Fruit fly (Drosophila melanogaster) whole organism, pupa: ENCODE measurements around the gene MED24.
A peak's percentile ranks its signal among the peaks of the same experiment; 100 is the strongest.

Experiments used
- CG10348 ChIP-seq: fragments of 200-800 bp; sonication (Bioruptor generic); IDR thresholded peaks from 2 replicates; pipeline ENCODE4 v1.3.6; 2022; ENCODE audit warnings: missing biosample characterization, missing genetic modification characterization
- CG12605 ChIP-seq: fragments of 200-800 bp; sonication (Bioruptor generic); IDR thresholded peaks from 2 replicates; pipeline ENCODE4 v1.3.6; 2022; ENCODE audit warnings: missing biosample characterization, missing genetic modification characterization
- CG13204 ChIP-seq: fragments of 200-800 bp; sonication (Bioruptor generic); optimal IDR thresholded peaks from 2 replicates; lab custom pipeline; 2018; ENCODE audit warnings: missing biosample characterization, mild to moderate bottlenecking, missing genetic modification characterization, moderate library complexity
- CG14655 ChIP-seq: fragments of 200-800 bp; sonication (Bioruptor generic); optimal IDR thresholded peaks from 3 replicates; lab custom pipeline; 2017; ENCODE audit warnings: mild to moderate bottlenecking, missing biosample characterization, missing genetic modification reagents, missing genetic modification characterization
- CG15710 ChIP-seq: fragments of 200-800 bp; sonication (Bioruptor generic); optimal IDR thresholded peaks from 2 replicates; lab custom pipeline; 2018; ENCODE audit warnings: missing biosample characterization, mild to moderate bottlenecking, missing genetic modification characterization, moderate library complexity
- CG17806 ChIP-seq: fragments of 200-800 bp; sonication (Bioruptor generic); optimal IDR thresholded peaks from 2 replicates; lab custom pipeline; 2018; ENCODE audit warnings: missing biosample characterization, mild to moderate bottlenecking, missing genetic modification characterization, moderate library complexity
- CG32121 ChIP-seq: fragments of 200-800 bp; sonication (Bioruptor generic); IDR thresholded peaks from 2 replicates; pipeline ENCODE4 v1.3.6; 2022; ENCODE audit warnings: missing biosample characterization, missing genetic modification characterization
- CG34367 ChIP-seq: fragments of 200-800 bp; sonication (Bioruptor generic); optimal IDR thresholded peaks from 2 replicates; lab custom pipeline; 2018; ENCODE audit warnings: missing biosample characterization, mild to moderate bottlenecking, missing genetic modification characterization
- CG4496 ChIP-seq: fragments of 200-800 bp; sonication (Bioruptor generic); IDR thresholded peaks from 3 replicates; pipeline ENCODE4 v1.3.6; 2022; ENCODE audit warnings: missing biosample characterization, missing genetic modification characterization
- CG8159 ChIP-seq: fragments of 200-800 bp; sonication (Bioruptor generic); optimal IDR thresholded peaks from 3 replicates; lab custom pipeline; 2018; ENCODE audit warnings: missing biosample characterization, mild to moderate bottlenecking, missing genetic modification characterization, moderate library complexity
- CG8301 ChIP-seq: fragments of 200-800 bp; sonication (Bioruptor generic); optimal IDR thresholded peaks from 2 replicates; lab custom pipeline; 2018; ENCODE audit warnings: missing biosample characterization, mild to moderate bottlenecking, missing genetic modification characterization
- CG9948 ChIP-seq: fragments of 200-800 bp; sonication (Bioruptor generic); optimal IDR thresholded peaks from 2 replicates; lab custom pipeline; 2018; ENCODE audit warnings: missing biosample characterization, mild to moderate bottlenecking, missing genetic modification characterization, moderate library complexity
- D1 ChIP-seq: fragments of 200-800 bp; sonication (Bioruptor generic); optimal IDR thresholded peaks from 2 replicates; lab custom pipeline; 2018; ENCODE audit warnings: missing biosample characterization, mild to moderate bottlenecking, missing genetic modification characterization, moderate library complexity
- EcR ChIP-seq: fragments of 200-800 bp; sonication (Bioruptor generic); optimal IDR thresholded peaks from 3 replicates; lab custom pipeline; 2019; ENCODE audit warnings: missing biosample characterization, missing genetic modification characterization, mild to moderate bottlenecking, moderate library complexity, missing genetic modification reagents
- Ets98B ChIP-seq: fragments of 200-800 bp; sonication (Bioruptor generic); IDR thresholded peaks from 2 replicates; pipeline ENCODE4 v1.3.6; 2022; ENCODE audit warnings: missing biosample characterization, missing genetic modification characterization
- Pif1A ChIP-seq: fragments of 200-800 bp; sonication (Bioruptor generic); optimal IDR thresholded peaks from 3 replicates; lab custom pipeline; 2016; ENCODE audit warnings: missing biosample characterization, missing genetic modification characterization
- Pif1B ChIP-seq: fragments of 200-800 bp; sonication (Bioruptor generic); optimal IDR thresholded peaks from 3 replicates; lab custom pipeline; 2016; ENCODE audit warnings: missing biosample characterization, missing genetic modification characterization
- Snoo ChIP-seq: fragments of 200-800 bp; sonication (Bioruptor generic); optimal IDR thresholded peaks from 3 replicates; lab custom pipeline; 2017; ENCODE audit warnings: missing biosample characterization, mild to moderate bottlenecking, missing genetic modification characterization, inconsistent platforms
- fd96Ca ChIP-seq: fragments of 200-800 bp; sonication (Bioruptor generic); IDR thresholded peaks from 3 replicates; pipeline ENCODE4 v1.3.6; 2022; ENCODE audit warnings: missing biosample characterization, missing genetic modification characterization
- gl ChIP-seq: fragments of 200-800 bp; sonication (Bioruptor generic); optimal IDR thresholded peaks from 2 replicates; lab custom pipeline; 2018; ENCODE audit warnings: missing biosample characterization, mild to moderate bottlenecking, missing genetic modification characterization
- rn ChIP-seq: fragments of 200-800 bp; sonication (Bioruptor generic); IDR thresholded peaks from 2 replicates; pipeline ENCODE4 v1.3.6; 2022; ENCODE audit warnings: missing biosample characterization, missing genetic modification characterization

Gene MED24

DNA sequence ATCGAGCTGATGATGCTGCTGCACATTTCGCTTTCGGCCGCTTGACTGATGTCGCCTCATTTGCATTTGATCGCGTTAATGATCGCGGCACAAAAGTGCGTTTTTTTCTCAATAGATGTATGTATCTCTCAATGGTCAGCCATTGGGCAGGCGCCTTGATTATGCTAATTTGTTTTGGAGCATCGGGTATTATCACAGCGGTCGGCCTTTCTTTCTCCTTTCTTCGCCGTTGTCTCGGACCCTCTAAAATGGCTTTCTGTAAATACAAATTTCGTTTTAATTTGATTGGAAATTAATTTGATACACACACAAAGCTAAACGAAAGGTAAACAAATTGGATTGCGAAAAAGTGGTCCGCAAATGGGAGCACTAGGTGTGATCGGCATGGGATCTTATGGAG lies 35.7 kb upstream of the MED24 start:
- no peak for TF ChIP-seq Pif1A (GFP tag; lab: Kevin White, UChicago)
- TF ChIP-seq D1 (tag; lab: Kevin White, UChicago), result no peak
- no peak for TF ChIP-seq CG15710
- TF ChIP-seq Pif1B, result no peak
- TF ChIP-seq CG34367 (tag; lab: Kevin White, UChicago), result no peak
- no peak for TF ChIP-seq fd96Ca (GFP tag; lab: Robert Waterston, UW)
- no peak for TF ChIP-seq CG17806
- TF ChIP-seq CG4496 (GFP tag; lab: Robert Waterston, UW), result no peak
- no peak for TF ChIP-seq Snoo
- no peak for TF ChIP-seq CG10348 (GFP tag; lab: Robert Waterston, UW)
- TF ChIP-seq EcR (GFP tag; lab: Kevin White, UChicago), result no peak
- TF ChIP-seq CG9948 (tag; lab: Kevin White, UChicago), result no peak
- TF ChIP-seq CG13204 (GFP tag; lab: Kevin White, UChicago), result no peak
- TF ChIP-seq CG12605, result no peak
- TF ChIP-seq rn, result no peak
- no peak for TF ChIP-seq Ets98B (GFP tag; lab: Robert Waterston, UW)
- no peak for TF ChIP-seq CG32121
- no peak for TF ChIP-seq CG14655 (GFP tag; lab: Kevin White, UChicago)
- no peak for TF ChIP-seq CG8301 (tag; lab: Kevin White, UChicago)

DNA sequence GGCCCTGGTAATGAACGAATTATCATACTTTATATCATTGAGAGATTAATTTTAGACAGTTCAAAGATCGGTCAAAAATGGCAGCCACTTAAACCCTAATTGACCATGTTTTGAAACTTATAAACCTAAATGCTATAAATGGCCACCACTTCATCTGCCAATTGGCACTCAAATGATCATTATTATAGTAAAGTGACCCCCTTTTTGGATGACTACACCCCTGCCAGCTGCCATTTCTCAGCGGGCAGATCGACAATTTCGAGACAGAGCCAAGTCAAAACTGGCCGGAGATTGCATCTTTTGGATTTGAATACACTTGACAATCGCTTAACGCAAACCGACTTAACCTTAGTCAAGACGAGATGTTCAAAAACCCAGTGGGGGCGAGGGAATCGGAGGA lies 34.9 kb upstream of the MED24 start:
- TF ChIP-seq fd96Ca (GFP tag; lab: Robert Waterston, UW), result 0 out of 3 replicates have a peak, but pooled peaks have one; percentile 43
- peak; percentile 26 for TF ChIP-seq CG8301 (tag; lab: Kevin White, UChicago)
- no peak for TF ChIP-seq Pif1B
- TF ChIP-seq Pif1A (GFP tag; lab: Kevin White, UChicago), result no peak
- TF ChIP-seq CG8159 (tag; lab: Kevin White, UChicago), result peak; percentile 45
- no peak for TF ChIP-seq CG10348 (GFP tag; lab: Robert Waterston, UW)
- TF ChIP-seq CG17806, result peak; percentile 22
- TF ChIP-seq Ets98B (GFP tag; lab: Robert Waterston, UW), result peak; percentile 18; the same call in 1 of the 2 replicates
- no peak for TF ChIP-seq EcR (GFP tag; lab: Kevin White, UChicago)
- TF ChIP-seq CG32121, result no peak
- TF ChIP-seq gl (tag; lab: Kevin White, UChicago), result no peak
- peak; percentile 11 for TF ChIP-seq Snoo
- TF ChIP-seq CG4496 (GFP tag; lab: Robert Waterston, UW), result peak; percentile 45; the same call in 1 of the 3 replicates
- TF ChIP-seq CG13204 (GFP tag; lab: Kevin White, UChicago), result no peak
- no peak for TF ChIP-seq CG9948 (tag; lab: Kevin White, UChicago)
- peak; percentile 21 for TF ChIP-seq CG15710
- TF ChIP-seq, all 21 proteins: peak for 8

DNA sequence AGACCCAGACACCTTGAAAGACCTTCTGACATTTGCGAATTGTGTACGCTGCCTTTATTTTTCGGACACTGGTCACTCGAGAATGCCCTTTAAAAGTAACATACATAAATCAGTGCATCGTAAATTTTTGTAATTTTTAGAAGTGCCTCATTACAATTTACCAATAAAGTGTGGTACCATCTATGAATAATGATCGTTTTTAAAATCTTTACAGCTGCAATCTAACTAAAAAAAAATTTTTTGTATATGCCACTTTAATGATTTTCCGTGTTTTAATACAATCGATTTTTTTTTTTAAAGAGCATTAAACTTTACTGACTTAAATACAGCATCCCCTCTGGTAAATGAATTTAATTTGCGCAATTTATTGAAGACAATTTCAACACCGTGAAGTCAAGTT lies 34.0 kb upstream of the MED24 start:
- TF ChIP-seq CG34367 (tag; lab: Kevin White, UChicago), result peak; percentile 38
- no peak for TF ChIP-seq CG10348 (GFP tag; lab: Robert Waterston, UW)
- peak; percentile 31 for TF ChIP-seq CG17806
- TF ChIP-seq fd96Ca (GFP tag; lab: Robert Waterston, UW), result no peak
- TF ChIP-seq Pif1A (GFP tag; lab: Kevin White, UChicago), result peak; percentile 22
- TF ChIP-seq CG32121, result 0 out of 2 replicates have a peak, but pooled peaks have one; percentile 13
- peak; percentile 25 for TF ChIP-seq Snoo
- TF ChIP-seq D1 (tag; lab: Kevin White, UChicago), result no peak
- peak; percentile 46 for TF ChIP-seq Pif1B
- no peak for TF ChIP-seq CG12605
- no peak for TF ChIP-seq Ets98B (GFP tag; lab: Robert Waterston, UW)
- TF ChIP-seq CG9948 (tag; lab: Kevin White, UChicago), result no peak
- TF ChIP-seq CG4496 (GFP tag; lab: Robert Waterston, UW), result no peak
- peak; percentile 68 for TF ChIP-seq CG15710
- no peak for TF ChIP-seq gl (tag; lab: Kevin White, UChicago)
- peak; percentile 62 for TF ChIP-seq CG8159 (tag; lab: Kevin White, UChicago)
- peak; percentile 48 for TF ChIP-seq EcR (GFP tag; lab: Kevin White, UChicago)
- TF ChIP-seq CG8301 (tag; lab: Kevin White, UChicago), result peak; percentile 5
- TF ChIP-seq rn, result no peak

DNA sequence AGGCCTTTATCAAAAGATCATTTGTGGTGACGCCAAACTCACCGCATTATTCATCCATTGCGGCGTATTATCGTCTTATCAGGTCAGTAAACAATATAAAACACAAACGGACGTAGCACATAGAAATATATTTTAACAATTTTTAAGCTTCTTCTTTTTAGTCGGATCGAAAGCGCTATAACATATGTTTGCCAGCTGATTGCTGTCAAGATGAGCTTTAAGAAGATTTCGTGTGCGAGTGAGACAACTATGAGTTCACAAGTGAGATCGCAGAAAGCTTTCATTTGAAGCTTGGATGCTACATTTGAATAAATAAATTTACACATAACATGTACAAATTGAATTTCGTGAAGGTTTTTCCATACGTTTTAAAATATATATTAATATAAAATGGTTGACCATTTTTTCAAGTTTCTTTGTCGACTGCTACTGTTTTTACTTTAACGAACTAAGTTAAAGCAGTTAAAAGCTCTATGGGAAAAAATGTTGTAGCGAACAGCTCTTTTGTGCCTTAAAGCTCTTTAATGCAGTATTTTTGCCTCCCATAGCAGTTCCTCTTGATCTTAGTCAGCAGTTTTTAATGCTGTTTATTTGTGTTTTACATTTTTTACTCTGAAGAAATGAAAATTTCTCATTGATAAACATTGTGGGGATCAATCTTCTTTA lies 32.2 kb upstream of the MED24 start, which contains the start of gene CG42445:
CG42445 (minus strand) TSS at position 186 of the 666 bp plus-strand sequence.
- TF ChIP-seq CG15710, result no peak
- no peak for TF ChIP-seq fd96Ca (GFP tag; lab: Robert Waterston, UW)
- no peak for TF ChIP-seq CG14655 (GFP tag; lab: Kevin White, UChicago)
- TF ChIP-seq CG17806, result no peak
- no peak for TF ChIP-seq rn
- TF ChIP-seq CG4496 (GFP tag; lab: Robert Waterston, UW), result no peak
- no peak for TF ChIP-seq CG8301 (tag; lab: Kevin White, UChicago)
- TF ChIP-seq D1 (tag; lab: Kevin White, UChicago), result no peak
- no peak for TF ChIP-seq Ets98B (GFP tag; lab: Robert Waterston, UW)
- no peak for TF ChIP-seq CG10348 (GFP tag; lab: Robert Waterston, UW)
- no peak for TF ChIP-seq Pif1B
- no peak for TF ChIP-seq gl (tag; lab: Kevin White, UChicago)
- TF ChIP-seq CG32121, result no peak
- TF ChIP-seq CG13204 (GFP tag; lab: Kevin White, UChicago), result no peak
- no peak for TF ChIP-seq EcR (GFP tag; lab: Kevin White, UChicago)
- TF ChIP-seq CG9948 (tag; lab: Kevin White, UChicago), result no peak
- TF ChIP-seq CG8159 (tag; lab: Kevin White, UChicago), result no peak
- TF ChIP-seq CG12605, result no peak

DNA sequence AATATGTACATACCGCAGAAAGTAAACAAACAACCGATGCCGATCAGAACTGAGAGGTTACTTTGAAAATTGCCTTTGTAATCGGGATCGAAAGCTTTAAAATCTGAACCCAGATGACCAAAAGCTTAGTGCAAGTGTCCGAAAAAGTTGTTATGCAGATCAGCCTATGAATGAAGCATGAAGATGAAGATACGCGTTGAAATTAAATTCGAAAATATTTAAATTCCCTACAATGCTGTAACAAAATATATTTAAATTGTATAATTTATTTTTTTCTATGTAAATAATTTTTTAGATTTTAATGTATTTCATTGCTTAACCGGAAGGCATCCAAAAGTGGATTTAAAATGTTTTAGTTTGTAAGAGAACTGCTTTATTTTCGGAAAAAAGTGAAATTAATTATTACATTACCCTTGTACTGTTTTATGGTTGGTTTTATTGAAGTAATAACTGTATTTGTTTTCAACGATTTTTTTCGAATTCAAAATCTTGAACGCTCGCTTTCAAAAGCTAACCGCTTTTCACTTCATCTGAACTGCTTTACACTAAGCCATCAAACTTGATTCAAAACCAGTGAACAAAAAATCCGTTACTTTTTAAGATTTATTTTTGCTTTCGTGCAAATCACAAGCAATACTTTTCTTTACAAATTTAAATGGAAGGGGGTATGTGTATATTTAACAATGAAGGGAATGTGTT lies 31.2 kb upstream of the MED24 start, which contains the start of gene CG43886:
CG43886 (minus strand) TSS at position 51 of the 699 bp plus-strand sequence.
- TF ChIP-seq gl (tag; lab: Kevin White, UChicago), result no peak
- TF ChIP-seq CG12605, result no peak
- TF ChIP-seq CG8159 (tag; lab: Kevin White, UChicago), result no peak
- no peak for TF ChIP-seq CG9948 (tag; lab: Kevin White, UChicago)
- peak; percentile 14 for TF ChIP-seq D1 (tag; lab: Kevin White, UChicago)
- no peak for TF ChIP-seq CG32121
